Fruit fly (Drosophila melanogaster): ENCODE measurements around the gene rg.

DNA sequence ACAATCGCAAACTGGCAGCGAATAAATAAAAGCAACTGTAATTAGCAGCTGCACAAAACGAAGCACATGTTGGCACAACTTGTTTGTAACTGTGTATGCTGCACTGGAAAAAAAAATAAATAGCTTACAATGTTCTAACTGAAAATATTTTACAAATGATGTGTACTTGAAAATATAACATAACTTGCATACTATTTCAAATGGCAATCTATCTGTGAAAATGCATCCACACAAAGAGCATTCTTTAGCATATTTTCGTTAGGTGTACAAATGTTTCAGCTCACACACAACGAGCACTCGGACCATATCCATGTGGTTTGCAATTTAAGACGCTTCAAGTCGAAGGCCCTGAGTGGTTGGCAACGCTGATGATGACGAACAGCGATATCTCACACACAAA, 26.9 kb upstream of the rg start:
- TF ChIP-seq CG8632 (GFP tag; optimal IDR thresholded peaks at IDR 0.05) (no peak), CG1621 (tag; optimal IDR thresholded peaks at IDR 0.05) (no peak)
